Worm (Caenorhabditis elegans) whole organism, early embryonic: Measurements from ENCODE around the gene Y38E10A.3.

Source experiments
- B0310.2 ChIP-seq: sonication (generic microtip); optimal IDR thresholded peaks from 2 replicates; lab custom pipeline; 2016; ENCODE audit warnings: mild to moderate bottlenecking, missing genetic modification characterization, missing compliant biosample characterization
- F13C5.2 ChIP-seq: sonication (generic microtip); optimal IDR thresholded peaks from 2 replicates; lab custom pipeline; 2017; ENCODE audit warnings: mild to moderate bottlenecking, missing genetic modification characterization, inconsistent platforms, missing compliant biosample characterization
- aly-1 ChIP-seq: sonication (generic microtip); optimal IDR thresholded peaks from 2 replicates; lab custom pipeline; 2016; ENCODE audit warnings: missing genetic modification characterization, missing compliant biosample characterization
- ama-1 ChIP-seq: fragments of 150-350 bp; optimal IDR thresholded peaks from 2 replicates; lab custom pipeline; 2014
- ceh-13 ChIP-seq: fragments of 200-800 bp; sonication (Bioruptor generic); optimal IDR thresholded peaks from 2 replicates; lab custom pipeline; 2018; ENCODE audit warnings: mild to moderate bottlenecking, missing genetic modification characterization, missing compliant biosample characterization
- ceh-36 ChIP-seq: sonication (generic microtip); optimal IDR thresholded peaks from 2 replicates; lab custom pipeline; 2016; ENCODE audit warnings: missing genetic modification characterization, inconsistent platforms, missing compliant biosample characterization
- ets-7 ChIP-seq: sonication (generic microtip); optimal IDR thresholded peaks from 2 replicates; lab custom pipeline; 2016; ENCODE audit warnings: missing genotype, missing genetic modification characterization, missing compliant biosample characterization
- flt-1 ChIP-seq: fragments of 200-800 bp; sonication (Bioruptor generic); IDR thresholded peaks from 2 replicates; pipeline ENCODE4 v1.3.6; 2022; ENCODE audit warnings: missing genetic modification characterization, missing compliant biosample characterization
- hmbx-1 ChIP-seq: sonication (generic microtip); optimal IDR thresholded peaks from 2 replicates; lab custom pipeline; 2016; ENCODE audit warnings: mild to moderate bottlenecking, missing genetic modification characterization, missing compliant biosample characterization
- hmg-4 ChIP-seq: fragments of 200-800 bp; sonication (Bioruptor generic); optimal IDR thresholded peaks from 2 replicates; lab custom pipeline; 2018; ENCODE audit warnings: mild to moderate bottlenecking, missing genetic modification characterization, missing compliant biosample characterization
- hnd-1 ChIP-seq: sonication (generic microtip); optimal IDR thresholded peaks from 2 replicates; lab custom pipeline; 2016; ENCODE audit warnings: missing genetic modification characterization, missing compliant biosample characterization
- pes-1 ChIP-seq: fragments of 200-800 bp; sonication (Bioruptor generic); IDR thresholded peaks from 2 replicates; pipeline ENCODE4 v1.3.6; 2022; ENCODE audit warnings: missing genetic modification reagents, missing genetic modification characterization, missing compliant biosample characterization
- scrt-1 ChIP-seq: fragments of 200-800 bp; sonication (Bioruptor generic); IDR thresholded peaks from 2 replicates; pipeline ENCODE4 v1.3.6; 2022; ENCODE audit warnings: missing genetic modification characterization, missing compliant biosample characterization
- sea-1 ChIP-seq: fragments of 200-800 bp; sonication (Bioruptor generic); conservative IDR thresholded peaks from 2 replicates; pipeline ENCODE4 v1.3.6; 2022; ENCODE audit warnings: missing genetic modification characterization, missing compliant biosample characterization
- tbx-11 ChIP-seq: fragments of 200-800 bp; sonication (Bioruptor generic); IDR thresholded peaks from 2 replicates; pipeline ENCODE4 v1.3.6; 2022; ENCODE audit warnings: missing genetic modification characterization, missing compliant biosample characterization
- tbx-37 ChIP-seq: fragments of 200-800 bp; sonication (Bioruptor generic); conservative IDR thresholded peaks from 2 replicates; pipeline ENCODE4 v1.3.6; 2022; ENCODE audit warnings: missing genetic modification reagents, missing genetic modification characterization, missing compliant biosample characterization
- tra-4 ChIP-seq: sonication (generic microtip); optimal IDR thresholded peaks from 2 replicates; lab custom pipeline; 2017; ENCODE audit warnings: missing genetic modification characterization, missing compliant biosample characterization

Gene Y38E10A.3

DNA sequence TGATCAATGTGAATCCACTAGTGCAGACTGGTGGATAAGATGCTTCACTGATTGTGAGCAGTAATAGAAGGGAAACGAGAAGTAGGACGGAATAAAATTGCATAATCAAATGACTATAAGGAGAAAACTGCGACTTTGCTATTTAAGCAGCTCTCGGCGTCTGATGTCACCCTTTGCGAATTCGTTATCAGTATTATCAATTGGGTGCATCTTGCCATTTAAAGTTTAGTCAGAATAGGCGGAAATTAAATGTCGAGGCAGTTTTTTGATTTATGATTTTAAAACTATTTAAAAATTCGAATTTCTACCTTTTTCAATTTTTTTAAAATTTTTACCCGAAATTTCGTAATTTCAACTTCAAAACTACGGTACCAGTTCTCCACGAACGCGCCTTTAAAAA lies 6.4 kb upstream of the Y38E10A.3 start, which contains the start of gene clec-4:
Gene clec-4, minus strand, starts transcription at position 162 of the 400 bp plus-strand sequence.
- no peak for TF ChIP-seq pes-1
- no peak for TF ChIP-seq ets-7 (tag; lab: Kevin White, UChicago)
- no peak for TF ChIP-seq aly-1 (tag; lab: Kevin White, UChicago)

DNA sequence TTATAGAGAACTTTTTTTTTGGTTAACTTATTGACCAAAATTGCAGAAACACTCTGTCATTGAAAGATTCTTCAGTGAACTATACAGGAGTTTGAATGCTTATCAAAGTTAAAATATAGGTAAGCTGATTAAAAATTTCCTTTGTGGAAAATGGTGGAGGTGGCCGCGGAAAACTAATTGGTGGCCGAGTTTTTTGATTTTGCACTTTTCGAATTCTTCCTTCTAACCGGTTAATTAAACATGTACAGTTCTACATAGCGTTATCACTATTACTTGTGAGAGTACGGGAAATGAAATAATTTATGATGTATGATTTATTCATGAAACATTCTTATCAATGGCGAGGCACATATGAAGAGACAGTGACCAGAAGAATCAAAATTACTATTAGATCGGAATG lies 3.2 kb upstream of the Y38E10A.3 start, which contains the start of gene clec-8:
Gene clec-8, minus strand, starts transcription at position 308 of the 400 bp plus-strand sequence.
- TF ChIP-seq ets-7 (tag; lab: Kevin White, UChicago) (no peak), aly-1 (tag; lab: Kevin White, UChicago) (no peak), F13C5.2 (tag; lab: Kevin White, UChicago) (no peak), sea-1 (no peak), tra-4 (no peak)

DNA sequence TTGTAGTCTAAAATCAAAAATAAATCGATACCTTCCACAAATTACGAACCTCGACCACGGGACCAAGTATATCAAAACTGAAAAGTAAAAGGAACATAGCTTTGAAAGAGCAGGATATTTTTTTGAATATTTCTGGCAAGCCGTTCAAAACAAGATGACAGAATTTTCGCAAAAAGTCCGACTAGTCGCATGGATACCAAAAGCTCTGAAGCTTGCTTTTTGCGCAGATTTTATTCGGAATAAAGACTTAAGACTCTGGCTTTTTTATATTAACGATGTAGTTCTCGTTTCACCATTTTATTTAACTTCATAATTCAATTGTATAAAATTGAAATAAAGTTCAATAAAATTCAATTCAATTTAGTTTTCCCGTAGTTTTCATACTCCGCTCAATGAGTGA lies 1.0 kb downstream of the Y38E10A.3 start, which contains the start of gene Y38E10A.2:
Gene Y38E10A.2, minus strand, starts transcription at position 101 of the 400 bp plus-strand sequence.
- TF ChIP-seq ceh-36 (no peak), hmbx-1 (tag; lab: Kevin White, UChicago) (no peak), F13C5.2 (tag; lab: Kevin White, UChicago) (no peak), sea-1 (no peak), aly-1 (tag; lab: Kevin White, UChicago) (no peak), ama-1 (no peak), scrt-1 (GFP tag; lab: Robert Waterston, UW) (no peak), flt-1 (GFP tag; lab: Robert Waterston, UW) (no peak), hnd-1 (tag; lab: Kevin White, UChicago) (no peak), pes-1 (no peak), ets-7 (tag; lab: Kevin White, UChicago) (no peak), tbx-37 (GFP tag; lab: Robert Waterston, UW) (no peak), tbx-11 (GFP tag; lab: Robert Waterston, UW) (no peak), B0310.2 (tag; lab: Kevin White, UChicago) (no peak), ceh-13 (GFP tag; lab: Kevin White, UChicago) (no peak), tra-4 (no peak), hmg-4 (GFP tag; lab: Kevin White, UChicago) (no peak)

DNA sequence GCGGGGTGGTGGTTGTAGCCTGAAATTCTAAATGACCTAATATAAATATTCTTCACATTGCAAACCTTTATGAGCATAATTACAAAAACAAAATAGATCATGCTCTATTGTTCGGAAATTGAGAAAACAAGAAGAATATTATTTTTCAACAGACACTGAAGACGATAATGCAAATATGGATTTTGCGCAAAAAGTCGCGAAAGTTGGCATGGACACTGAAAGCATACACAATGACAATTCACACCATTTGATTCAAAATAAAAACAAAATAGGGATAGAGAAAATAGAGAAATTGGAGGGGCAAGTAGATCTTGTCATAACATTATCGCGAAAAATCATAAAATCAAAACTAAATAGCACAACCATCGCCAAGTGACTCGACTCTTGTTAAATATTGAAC lies 1.8 kb downstream of the Y38E10A.3 start, which contains the start of gene Y38E10A.35:
Gene Y38E10A.35, minus strand, starts transcription at position 101 of the 400 bp plus-strand sequence.
- TF ChIP-seq ets-7 (tag; lab: Kevin White, UChicago), result no peak
- no peak for TF ChIP-seq tbx-37 (GFP tag; lab: Robert Waterston, UW)
- no peak for TF ChIP-seq hmg-4 (GFP tag; lab: Kevin White, UChicago)
- no peak for TF ChIP-seq hnd-1 (tag; lab: Kevin White, UChicago)
- TF ChIP-seq scrt-1 (GFP tag; lab: Robert Waterston, UW), result no peak
- no peak for TF ChIP-seq ceh-13 (GFP tag; lab: Kevin White, UChicago)
- no peak for TF ChIP-seq ama-1
- TF ChIP-seq flt-1 (GFP tag; lab: Robert Waterston, UW), result no peak
- TF ChIP-seq pes-1, result no peak
- TF ChIP-seq sea-1, result no peak
- no peak for TF ChIP-seq B0310.2 (tag; lab: Kevin White, UChicago)
- no peak for TF ChIP-seq F13C5.2 (tag; lab: Kevin White, UChicago)
- no peak for TF ChIP-seq aly-1 (tag; lab: Kevin White, UChicago)

DNA sequence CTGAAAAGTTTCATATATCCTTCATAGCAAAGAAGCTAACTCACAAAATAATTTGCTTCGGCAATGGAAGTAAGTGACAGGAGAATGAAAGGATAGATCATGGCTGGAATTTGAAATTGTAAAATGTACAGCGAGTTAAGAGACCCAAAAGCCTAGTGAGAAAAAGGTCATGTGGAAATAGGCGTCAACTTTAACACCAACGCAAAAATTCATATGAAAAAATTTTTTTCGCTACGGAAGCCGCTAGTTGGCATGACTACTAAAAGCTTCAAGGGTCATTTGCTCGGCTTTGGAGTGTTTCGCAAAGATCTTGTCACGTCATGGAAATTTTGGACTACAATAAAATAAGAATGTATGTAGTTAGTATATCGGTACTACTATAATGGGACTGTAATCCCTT lies 4.0 kb downstream of the Y38E10A.3 start, which contains the start of gene Y38E10A.1:
Gene Y38E10A.1, minus strand, starts transcription at position 101 of the 400 bp plus-strand sequence.
- TF ChIP-seq aly-1 (tag; lab: Kevin White, UChicago), result no peak
- no peak for TF ChIP-seq B0310.2 (tag; lab: Kevin White, UChicago)
- no peak for TF ChIP-seq tbx-11 (GFP tag; lab: Robert Waterston, UW)
- no peak for TF ChIP-seq flt-1 (GFP tag; lab: Robert Waterston, UW)
- no peak for TF ChIP-seq sea-1
- no peak for TF ChIP-seq ets-7 (tag; lab: Kevin White, UChicago)
- no peak for TF ChIP-seq pes-1
- TF ChIP-seq tbx-37 (GFP tag; lab: Robert Waterston, UW), result no peak
- TF ChIP-seq hnd-1 (tag; lab: Kevin White, UChicago), result no peak
- no peak for TF ChIP-seq hmbx-1 (tag; lab: Kevin White, UChicago)

DNA sequence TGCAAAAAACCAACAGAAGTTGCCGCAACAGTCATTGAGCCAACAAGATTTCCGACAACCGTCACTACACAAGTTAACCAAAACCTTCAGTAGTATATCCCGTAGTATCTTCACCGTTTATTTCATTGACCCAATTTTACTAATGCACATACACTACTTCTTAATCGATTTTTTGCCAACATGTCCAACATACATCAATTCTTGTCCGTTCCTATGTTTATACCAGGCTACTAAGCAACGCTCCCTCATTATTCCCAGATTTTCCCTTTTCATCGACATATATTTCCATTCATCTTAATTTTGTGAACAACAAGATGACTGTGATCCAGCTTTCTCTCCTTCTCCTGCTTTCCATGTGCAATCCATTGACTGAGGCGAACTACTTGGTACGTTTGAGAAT lies 8.7 kb downstream of the Y38E10A.3 start, which contains the start of gene F49C5.7:
Gene F49C5.7, plus strand, starts transcription at position 301 of the 400 bp plus-strand sequence.
- TF ChIP-seq ets-7 (tag; lab: Kevin White, UChicago) (no peak), scrt-1 (GFP tag; lab: Robert Waterston, UW) (no peak), tbx-11 (GFP tag; lab: Robert Waterston, UW) (no peak), tbx-37 (GFP tag; lab: Robert Waterston, UW) (no peak), ceh-13 (GFP tag; lab: Kevin White, UChicago) (no peak), hmg-4 (GFP tag; lab: Kevin White, UChicago) (no peak), aly-1 (tag; lab: Kevin White, UChicago) (no peak), ceh-36 (no peak), pes-1 (no peak)

DNA sequence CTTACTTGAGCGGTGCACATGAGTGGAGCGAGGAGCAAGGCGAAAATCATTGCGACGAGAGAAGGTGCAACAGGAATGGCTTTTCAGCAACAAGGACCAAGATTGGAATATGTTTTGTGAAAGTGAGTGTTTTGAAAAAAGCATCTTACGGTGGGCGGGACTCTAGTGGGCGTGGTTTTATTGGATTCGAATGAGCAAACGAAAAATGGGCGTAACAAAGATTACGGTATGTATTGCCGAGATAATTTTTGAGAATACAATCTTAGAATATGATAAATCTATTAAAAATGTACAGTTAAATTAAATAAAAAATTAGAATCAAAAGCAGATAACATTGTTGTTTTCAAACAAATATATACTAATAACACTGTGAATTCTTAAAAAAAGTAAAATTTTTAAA lies 14.4 kb downstream of the Y38E10A.3 start, which contains the start of gene F49C5.12:
Gene F49C5.12, minus strand, starts transcription at position 101 of the 400 bp plus-strand sequence.
- TF ChIP-seq ama-1 (no peak), hmg-4 (GFP tag; lab: Kevin White, UChicago) (no peak), aly-1 (tag; lab: Kevin White, UChicago) (no peak), tra-4 (no peak), tbx-37 (GFP tag; lab: Robert Waterston, UW) (no peak), sea-1 (no peak), ets-7 (tag; lab: Kevin White, UChicago) (no peak), pes-1 (no peak), B0310.2 (tag; lab: Kevin White, UChicago) (no peak), tbx-11 (GFP tag; lab: Robert Waterston, UW) (no peak), hnd-1 (tag; lab: Kevin White, UChicago) (no peak), hmbx-1 (tag; lab: Kevin White, UChicago) (no peak), ceh-13 (GFP tag; lab: Kevin White, UChicago) (no peak), ceh-36 (no peak), flt-1 (GFP tag; lab: Robert Waterston, UW) (no peak), scrt-1 (GFP tag; lab: Robert Waterston, UW) (no peak), F13C5.2 (tag; lab: Kevin White, UChicago) (no peak)
